Fruit fly (Drosophila melanogaster) S2 (cell line): ENCODE results near the gene CG13054.

Source experiments
- CG8478 ChIP-seq: fragments of >200 bp; optimal IDR thresholded peaks from 2 replicates; lab custom pipeline; 2018
- CTCF ChIP-seq, 2 experiments: fragments of >200 bp; optimal IDR thresholded peaks; 2 replicates each; lab custom pipeline; 2018

- no peak for TF ChIP-seq CG8478
- no peak for TF ChIP-seq CTCF (optimal IDR thresholded peaks at IDR 0.05; lab: Kevin White, UChicago)
These were observed 15.7 kb downstream of the CG13054 start for dm6 chr3L:16241296-16241695.
